Worm (Caenorhabditis elegans): Measurements from ENCODE around the gene Y51B9A.7.

DNA sequence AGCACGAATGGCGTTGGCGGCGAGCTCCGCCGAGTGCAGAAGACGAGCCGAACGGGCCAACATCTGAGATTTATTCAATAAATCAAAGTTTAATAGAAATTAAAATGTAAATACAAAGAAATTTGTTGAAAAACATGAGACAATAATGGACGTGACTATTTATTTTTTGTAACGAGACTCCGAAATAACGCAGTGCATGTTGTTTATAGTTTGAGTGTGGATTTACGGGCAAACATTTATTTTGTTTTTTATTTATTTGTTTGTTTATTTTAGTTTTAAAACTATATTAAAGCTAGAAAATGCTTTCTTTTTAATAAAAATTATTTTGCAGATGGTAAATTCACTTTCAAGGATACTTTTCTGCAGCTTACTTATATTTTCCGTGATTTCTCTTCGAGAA is 47.2 kb upstream of the Y51B9A.7 start, which contains the start of the genes sdhb-1 and cup-15:
- no peak for TF ChIP-seq nhr-11 (tag; optimal IDR thresholded peaks at IDR 0.05)
- no peak for TF ChIP-seq snpc-4 (tag; optimal IDR thresholded peaks at IDR 0.05)
- no peak for TF ChIP-seq fos-1 (tag; optimal IDR thresholded peaks at IDR 0.05)
- TF ChIP-seq ama-1 (optimal IDR thresholded peaks at IDR 0.05): no peak
- no peak for TF ChIP-seq zag-1 (tag; optimal IDR thresholded peaks at IDR 0.05)
- TF ChIP-seq nhr-12 (tag; optimal IDR thresholded peaks at IDR 0.05): no peak
- TF ChIP-seq peb-1 (tag; optimal IDR thresholded peaks at IDR 0.05): no peak
- no peak for TF ChIP-seq nhr-77 (tag; optimal IDR thresholded peaks at IDR 0.05)
- TF ChIP-seq lin-13 (GFP tag; optimal IDR thresholded peaks at IDR 0.05): no peak
